Worm (Caenorhabditis elegans): ENCODE results near the gene mdh-1.

mdh-1 gene

ce11 chrV:6517305-6518224, 1.2 kb upstream of the mdh-1 start:
- TF ChIP-seq che-1 (tag; optimal IDR thresholded peaks at IDR 0.05) = no peak
- no peak for TF ChIP-seq tbx-2 (tag; optimal IDR thresholded peaks at IDR 0.05)
- TF ChIP-seq fkh-10 (GFP tag; optimal IDR thresholded peaks at IDR 0.05) = no peak
- TF ChIP-seq eyg-1 (tag; optimal IDR thresholded peaks at IDR 0.05) = no peak
- TF ChIP-seq ceh-19 (GFP tag; optimal IDR thresholded peaks at IDR 0.05) = no peak
- no peak for TF ChIP-seq elt-4 (tag; optimal IDR thresholded peaks at IDR 0.05)
- no peak for TF ChIP-seq sdc-2 (tag; optimal IDR thresholded peaks at IDR 0.05)
- no peak for TF ChIP-seq unc-86 (tag; optimal IDR thresholded peaks at IDR 0.05)
- TF ChIP-seq ceh-31 (tag; optimal IDR thresholded peaks at IDR 0.05) = no peak

DNA sequence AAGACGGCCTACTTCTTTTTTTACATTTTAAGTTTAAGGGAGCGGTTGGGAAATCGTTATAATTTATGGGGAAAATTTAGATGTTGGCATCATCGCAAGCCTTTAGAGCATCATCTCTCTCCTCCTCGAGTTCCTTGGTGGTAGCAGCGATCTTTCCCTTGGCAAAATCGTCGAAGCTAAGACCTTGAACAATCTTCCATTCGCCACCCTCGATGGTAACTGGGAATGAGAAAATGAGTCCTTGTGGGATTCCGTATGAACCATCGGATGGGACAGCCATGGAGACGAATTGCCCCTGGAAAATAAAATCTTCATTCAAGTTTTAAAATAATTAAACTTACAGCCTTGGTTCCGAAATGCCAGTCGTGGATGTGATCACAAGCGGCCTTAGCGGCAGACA, 982 bp downstream of the mdh-1 start:
- no peak for TF ChIP-seq ref-2 (tag; optimal IDR thresholded peaks at IDR 0.05)
- no peak for TF ChIP-seq C08G9.2 (tag; optimal IDR thresholded peaks at IDR 0.05)
- no peak for TF ChIP-seq syd-9 (tag; optimal IDR thresholded peaks at IDR 0.05)
- TF ChIP-seq ama-1 (optimal IDR thresholded peaks at IDR 0.05) = no peak
- TF ChIP-seq pha-2 (tag; optimal IDR thresholded peaks at IDR 0.05) = no peak
- no peak for TF ChIP-seq unc-3 (GFP tag; conservative IDR thresholded peaks at IDR 0.05)
- no peak for TF ChIP-seq unc-3 (tag; optimal IDR thresholded peaks at IDR 0.05)
- no peak for TF ChIP-seq ceh-48 (tag; optimal IDR thresholded peaks at IDR 0.05)
- TF ChIP-seq rnt-1 (tag; optimal IDR thresholded peaks at IDR 0.05) = no peak
- no peak for TF ChIP-seq fkh-10 (GFP tag; optimal IDR thresholded peaks at IDR 0.05)
- no peak for TF ChIP-seq lim-6 (tag; optimal IDR thresholded peaks at IDR 0.05)
- TF ChIP-seq fkh-6 (tag; optimal IDR thresholded peaks at IDR 0.05) = no peak
- TF ChIP-seq pax-1 (tag; optimal IDR thresholded peaks at IDR 0.05) = no peak
- TF ChIP-seq madf-2 (tag; optimal IDR thresholded peaks at IDR 0.05) = no peak
- no peak for TF ChIP-seq ceh-19 (GFP tag; optimal IDR thresholded peaks at IDR 0.05)
- no peak for TF ChIP-seq K02D7.2 (tag; optimal IDR thresholded peaks at IDR 0.05)
- no peak for TF ChIP-seq unc-55 (GFP tag; optimal IDR thresholded peaks at IDR 0.05)
- no peak for TF ChIP-seq pha-4 (tag; optimal IDR thresholded peaks at IDR 0.05)

- 0 out of 2 replicates have a peak, but pooled peaks have one; percentile 40 for TF ChIP-seq ceh-45 (GFP tag; IDR thresholded peaks at IDR 0.05)
- TF ChIP-seq ahr-1 (tag; optimal IDR thresholded peaks at IDR 0.05) = no peak
These were observed 1.4 kb downstream of the mdh-1 start, which contains the start of gene dpy-11 for ce11 chrV:6514887-6515324. Gene dpy-11, minus strand, starts transcription at chrV:6515240.

ce11 chrV:6513786-6514430, 2.4 kb downstream of the mdh-1 start:
- no peak for TF ChIP-seq ets-4 (tag; optimal IDR thresholded peaks at IDR 0.05)
- TF ChIP-seq unc-86 (tag; optimal IDR thresholded peaks at IDR 0.05) = no peak
- no peak for TF ChIP-seq K02D7.2 (tag; optimal IDR thresholded peaks at IDR 0.05)
- TF ChIP-seq npax-4 (tag; optimal IDR thresholded peaks at IDR 0.05) = no peak
- TF ChIP-seq mec-3 (tag; optimal IDR thresholded peaks at IDR 0.05; ENCODE audit: borderline replicate concordance) = no peak
- TF ChIP-seq ceh-19 (GFP tag; optimal IDR thresholded peaks at IDR 0.05) = no peak
- TF ChIP-seq T23F11.4 (GFP tag; optimal IDR thresholded peaks at IDR 0.05) = no peak
- TF ChIP-seq eyg-1 (tag; optimal IDR thresholded peaks at IDR 0.05) = no peak
- TF ChIP-seq unc-42 (tag; optimal IDR thresholded peaks at IDR 0.05) = no peak
- TF ChIP-seq ahr-1 (tag; optimal IDR thresholded peaks at IDR 0.05) = no peak
- TF ChIP-seq pha-4 (tag; optimal IDR thresholded peaks at IDR 0.05) = no peak

ce11 chrV:6513356-6513755, 3.0 kb downstream of the mdh-1 start:
- TF ChIP-seq hlh-6 (tag; optimal IDR thresholded peaks at IDR 0.05) = no peak
- no peak for TF ChIP-seq ceh-30 (tag; optimal IDR thresholded peaks at IDR 0.05)
- no peak for TF ChIP-seq tbx-2 (tag; optimal IDR thresholded peaks at IDR 0.05)
- TF ChIP-seq eyg-1 (tag; optimal IDR thresholded peaks at IDR 0.05) = no peak
